Worm (Caenorhabditis elegans): ENCODE results near the gene hal-2.
A peak's percentile ranks its signal among the peaks of the same experiment; 100 is the strongest.

hal-2 gene

DNA sequence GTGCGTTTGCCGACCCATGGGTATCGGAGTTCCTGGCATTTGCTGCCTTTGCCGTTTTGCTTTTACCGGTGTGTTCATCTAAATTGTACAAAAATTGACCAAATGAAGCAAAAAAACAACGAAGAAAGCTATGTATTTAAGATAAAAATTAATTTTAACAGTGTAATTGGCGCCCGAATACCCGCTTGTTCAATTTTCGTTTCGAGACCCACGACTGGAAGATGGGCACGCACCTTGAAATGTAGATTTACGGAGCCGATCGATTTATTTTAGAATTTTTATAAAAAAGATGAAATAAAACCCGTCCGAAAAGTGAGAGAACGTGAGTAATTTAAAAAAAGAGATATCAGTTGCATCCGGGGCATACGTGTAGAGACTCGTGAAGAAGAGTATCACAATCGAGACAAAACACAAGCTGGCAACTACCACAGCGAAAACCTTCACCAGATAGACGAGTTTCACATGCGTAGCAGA is at the start of gene hal-2:
Gene hal-2 (minus strand): TSS at position 424 of the 474 bp plus-strand sequence.
- TF ChIP-seq W03F9.2 (tag; optimal IDR thresholded peaks at IDR 0.05): no peak
- no peak for TF ChIP-seq him-1 (tag; optimal IDR thresholded peaks at IDR 0.05)
- TF ChIP-seq dao-5 (tag; optimal IDR thresholded peaks at IDR 0.05): no peak

DNA sequence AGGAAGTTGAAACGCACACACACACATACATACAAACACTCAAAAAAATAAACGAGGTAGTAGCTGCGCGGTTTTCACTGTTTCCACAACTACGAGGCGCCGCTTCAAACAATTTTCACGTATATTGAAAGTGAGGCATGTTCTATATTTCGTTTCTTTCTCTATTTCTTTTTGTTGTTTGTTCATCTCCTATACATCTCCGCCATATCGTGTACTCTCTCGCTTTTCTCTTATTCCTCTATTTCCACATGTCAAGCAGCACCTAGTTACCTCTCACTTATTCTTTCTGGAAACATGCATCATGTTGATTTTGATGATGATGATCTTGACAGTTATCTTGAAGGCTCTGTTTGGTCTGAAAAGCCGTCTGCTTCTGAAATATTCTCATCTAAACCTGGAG is 48.0 kb upstream of the hal-2 start, which contains the start of gene ZK1128.7:
Gene ZK1128.7 (plus strand): TSS at position 229 of the 400 bp plus-strand sequence.
- TF ChIP-seq W03F9.2 (tag; optimal IDR thresholded peaks at IDR 0.05) (no peak), dao-5 (tag; optimal IDR thresholded peaks at IDR 0.05) (no peak), him-1 (tag; optimal IDR thresholded peaks at IDR 0.05) (no peak)

DNA sequence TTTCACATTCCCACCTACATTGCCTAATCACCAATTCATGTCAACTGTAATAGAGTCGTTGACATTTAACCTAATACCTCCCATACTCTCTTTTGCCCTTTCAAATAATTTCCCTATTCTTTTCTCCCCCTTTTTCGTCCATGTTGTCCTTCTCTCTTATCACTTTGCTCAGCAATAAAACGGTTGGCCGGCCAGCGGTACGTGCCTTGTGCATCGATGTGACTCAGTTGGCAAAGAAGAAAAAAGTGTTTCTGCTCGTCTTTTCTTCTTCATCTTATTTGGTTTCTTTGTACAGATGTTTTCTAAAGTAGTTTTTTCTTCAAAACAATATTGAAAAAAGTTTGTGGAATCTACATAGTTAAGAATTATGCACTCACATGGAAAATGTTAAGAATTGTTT is 45.8 kb upstream of the hal-2 start:
- no peak for TF ChIP-seq W03F9.2 (tag; optimal IDR thresholded peaks at IDR 0.05)
- no peak for TF ChIP-seq dao-5 (tag; optimal IDR thresholded peaks at IDR 0.05)
- TF ChIP-seq him-1 (tag; optimal IDR thresholded peaks at IDR 0.05): no peak

DNA sequence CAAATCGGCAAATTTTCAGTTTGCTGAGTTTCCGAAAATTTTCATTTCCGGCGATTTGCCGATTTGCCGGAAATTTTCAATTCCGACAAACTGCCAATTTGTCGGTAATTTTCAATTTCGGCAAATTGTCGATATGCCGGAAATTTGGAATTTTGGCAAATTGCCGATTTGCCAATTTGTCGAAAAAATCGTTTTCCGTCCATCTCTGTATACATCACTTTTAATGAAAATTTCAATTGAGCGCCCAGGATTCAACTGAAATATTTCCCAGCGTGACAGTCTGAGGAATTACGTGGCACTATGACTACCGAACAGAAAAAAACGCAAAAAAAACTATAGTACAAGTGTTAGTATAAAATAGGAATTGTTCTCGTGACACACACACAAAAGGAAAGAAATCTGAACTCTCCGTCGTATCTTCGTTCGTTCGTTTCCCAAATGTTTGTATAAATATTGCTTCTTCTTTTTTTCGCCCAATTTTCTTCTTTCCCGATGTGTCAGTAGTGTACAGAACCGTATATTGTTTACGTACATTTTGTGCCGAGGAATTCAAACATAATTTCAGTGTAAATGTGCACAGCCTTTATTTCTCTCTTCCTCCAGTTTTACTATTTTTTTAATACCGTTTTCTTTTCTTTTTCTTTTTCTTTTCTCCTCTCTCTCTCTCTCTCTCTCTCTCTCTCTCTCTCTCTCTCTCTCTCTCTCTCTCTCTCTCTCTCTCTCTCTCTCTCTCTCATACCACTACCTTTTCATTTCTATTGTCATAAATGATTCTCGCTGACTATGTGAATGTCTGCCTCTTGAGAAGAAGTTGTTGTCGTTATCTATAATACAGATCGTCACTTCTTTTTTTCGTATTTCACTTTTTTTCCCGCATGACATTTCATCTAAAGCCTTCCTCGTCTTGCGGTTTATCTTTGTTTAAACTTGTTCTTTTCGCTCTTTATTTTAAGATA is 44.0 kb upstream of the hal-2 start:
- no peak for TF ChIP-seq W03F9.2 (tag; optimal IDR thresholded peaks at IDR 0.05)
- TF ChIP-seq dao-5 (tag; optimal IDR thresholded peaks at IDR 0.05): no peak
- no peak for TF ChIP-seq him-1 (tag; optimal IDR thresholded peaks at IDR 0.05)

DNA sequence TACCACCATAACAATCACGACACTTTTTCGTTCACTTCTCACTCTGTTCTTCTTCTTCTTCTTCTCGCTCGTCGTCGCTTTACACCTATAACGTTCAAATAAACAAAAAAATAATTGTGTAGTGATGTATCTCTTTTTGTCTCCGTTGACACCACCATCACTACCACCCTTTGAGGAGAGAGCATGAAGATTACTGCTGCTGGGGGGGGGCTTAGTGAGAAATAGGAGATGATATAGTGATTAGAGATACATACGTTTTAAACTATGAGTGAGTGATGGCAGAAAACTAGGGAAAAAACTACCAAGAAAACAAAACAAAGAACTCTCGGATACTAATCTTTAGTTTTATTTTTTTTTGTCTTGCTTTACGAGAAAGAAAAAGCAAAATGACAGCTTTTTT is 37.6 kb upstream of the hal-2 start:
- no peak for TF ChIP-seq W03F9.2 (tag; optimal IDR thresholded peaks at IDR 0.05)
- TF ChIP-seq him-1 (tag; optimal IDR thresholded peaks at IDR 0.05): no peak

DNA sequence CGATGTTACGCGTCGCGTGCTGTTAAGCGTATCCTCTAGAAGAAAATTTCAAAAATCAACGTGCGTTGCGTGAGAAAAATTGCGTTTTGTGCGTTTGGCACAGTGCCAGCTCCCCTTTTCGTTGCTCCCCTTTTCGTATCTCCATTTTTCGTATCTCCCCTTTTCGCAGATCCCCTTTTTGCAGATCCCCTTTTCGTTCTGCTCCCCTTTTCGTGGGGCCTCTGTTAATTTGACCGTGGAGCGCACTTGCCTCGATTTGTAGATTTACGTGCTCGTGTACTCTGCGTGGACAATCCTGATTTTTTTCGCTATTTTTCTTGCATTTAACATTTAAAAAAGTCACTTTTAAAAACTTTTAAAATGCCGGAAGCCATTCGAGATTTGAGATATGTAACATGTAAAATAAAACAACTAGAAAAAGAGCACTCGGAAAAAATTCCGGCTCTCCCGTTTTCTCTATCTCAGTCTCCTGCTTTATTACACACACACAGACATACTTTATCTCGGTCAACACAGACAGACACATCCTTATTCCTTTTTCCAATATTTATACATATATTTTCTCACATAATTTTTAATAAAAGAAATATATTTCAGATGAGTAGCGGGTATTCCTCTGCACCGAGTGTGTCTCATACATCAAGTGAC is 35.0 kb upstream of the hal-2 start, which contains the start of gene ttll-4:
Gene ttll-4 (plus strand): TSS at position 598 of the 648 bp plus-strand sequence.
- no peak for TF ChIP-seq dao-5 (tag; optimal IDR thresholded peaks at IDR 0.05)
- peak; percentile 38 for TF ChIP-seq him-1 (tag; optimal IDR thresholded peaks at IDR 0.05)
- TF ChIP-seq W03F9.2 (tag; optimal IDR thresholded peaks at IDR 0.05): no peak

DNA sequence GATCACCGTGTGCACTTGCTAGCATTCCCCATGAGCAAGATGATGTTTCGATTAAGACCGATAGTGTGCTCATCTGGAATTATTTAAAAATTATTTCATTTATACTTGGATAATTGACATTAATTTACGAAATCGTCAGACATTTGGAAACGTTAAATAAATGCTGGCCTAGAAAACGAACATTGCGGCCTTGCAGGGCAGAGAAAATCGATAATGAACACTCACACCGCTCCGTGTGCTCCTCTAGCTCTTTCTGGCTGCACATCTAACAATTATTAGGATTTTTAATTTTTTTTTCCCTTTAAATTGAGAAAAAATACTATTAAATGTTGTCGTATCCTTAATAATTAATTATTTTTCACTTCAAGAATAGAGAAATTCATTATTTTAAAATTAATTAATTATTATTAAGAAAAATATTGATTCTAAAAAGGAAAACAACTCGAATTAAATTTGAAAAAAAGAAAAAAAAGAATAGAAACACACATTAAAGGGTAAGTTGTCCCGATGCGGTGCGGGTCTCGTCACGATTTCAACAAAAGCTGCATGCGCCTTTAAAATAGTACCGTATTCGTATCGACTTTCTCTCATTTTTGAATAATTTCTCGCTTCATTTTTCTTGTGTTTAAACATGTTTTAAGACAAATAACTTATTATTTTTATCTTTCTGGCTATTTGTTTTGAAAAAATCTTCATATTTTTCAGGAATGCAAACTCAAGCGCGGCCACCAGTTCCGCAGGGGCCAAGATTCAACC is 31.5 kb upstream of the hal-2 start, which contains the start of the genes gtf-2H3 and ham-3:
Gene gtf-2H3 (minus strand): TSS at position 73 of the 756 bp plus-strand sequence.
Gene ham-3 (plus strand): TSS at position 706 of the 756 bp plus-strand sequence.
- peak; percentile 24 for TF ChIP-seq W03F9.2 (tag; optimal IDR thresholded peaks at IDR 0.05)
- no peak for TF ChIP-seq dao-5 (tag; optimal IDR thresholded peaks at IDR 0.05)

DNA sequence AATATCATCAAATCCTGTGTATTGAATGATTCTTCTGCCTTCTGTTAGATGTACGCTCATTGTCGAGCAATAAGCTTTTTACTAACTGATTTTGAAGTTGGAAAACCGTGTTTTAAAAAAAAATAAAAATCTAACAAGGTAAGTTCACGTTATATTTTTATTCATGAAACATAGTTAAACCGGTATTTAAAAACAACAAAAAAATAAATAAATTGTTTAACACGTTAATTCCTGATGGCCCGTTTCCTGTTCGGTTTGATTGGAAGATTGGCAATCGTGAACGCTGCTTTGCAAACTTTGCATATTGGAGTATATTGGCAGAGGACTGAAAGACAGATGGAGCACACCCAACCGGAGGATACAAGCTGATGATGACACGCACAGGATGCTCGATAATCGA is 30.1 kb upstream of the hal-2 start, which contains the start of gene ZK1128.3:
Gene ZK1128.3 (minus strand): TSS at position 101 of the 400 bp plus-strand sequence.
- TF ChIP-seq W03F9.2 (tag; optimal IDR thresholded peaks at IDR 0.05) (no peak), him-1 (tag; optimal IDR thresholded peaks at IDR 0.05) (no peak), dao-5 (tag; optimal IDR thresholded peaks at IDR 0.05) (no peak)

DNA sequence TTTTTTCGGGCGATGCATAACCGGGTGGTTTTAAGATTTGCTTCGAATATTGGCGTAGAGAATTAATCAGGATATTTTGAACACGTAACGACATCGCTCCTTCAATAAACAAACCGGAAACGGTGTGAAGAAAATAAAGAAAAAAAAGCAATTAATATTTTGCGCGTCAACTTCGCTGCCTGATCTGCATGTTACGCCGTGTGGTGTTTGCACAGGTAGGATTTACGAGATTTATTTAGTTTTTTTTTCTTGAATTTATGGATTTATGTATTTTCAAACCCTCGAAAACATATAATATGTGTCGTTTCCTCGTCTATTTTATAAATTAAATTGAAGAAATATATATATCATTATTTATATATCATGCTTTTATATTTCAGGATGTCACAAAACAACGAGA is 25.9 kb upstream of the hal-2 start, which contains the start of the genes ZK1128.1 and mett-10:
Gene ZK1128.1 (minus strand): TSS at position 99 of the 400 bp plus-strand sequence.
Gene mett-10 (plus strand): TSS at position 375 of the 400 bp plus-strand sequence.
- TF ChIP-seq W03F9.2 (tag; optimal IDR thresholded peaks at IDR 0.05): no peak
- TF ChIP-seq him-1 (tag; optimal IDR thresholded peaks at IDR 0.05): no peak
- TF ChIP-seq dao-5 (tag; optimal IDR thresholded peaks at IDR 0.05): no peak

DNA sequence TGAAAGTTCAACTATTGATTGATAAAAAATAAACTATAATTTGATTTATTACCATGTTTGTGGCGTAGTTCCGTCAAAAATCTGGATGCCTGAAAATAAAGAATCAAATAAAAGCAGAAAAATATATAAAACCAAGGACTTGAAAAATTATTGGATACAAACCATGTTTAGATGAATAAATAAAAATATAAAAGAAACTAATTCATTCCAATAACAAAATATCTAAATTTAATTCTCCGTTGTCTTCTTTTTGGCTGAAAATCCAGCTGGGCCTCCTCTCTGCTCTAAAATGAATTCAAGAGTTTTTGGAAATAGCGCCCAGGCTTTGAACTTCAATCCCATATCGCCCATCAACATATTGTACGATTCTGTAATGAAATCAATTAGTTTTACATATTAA is 24.2 kb upstream of the hal-2 start, which contains the start of gene vps-29:
Gene vps-29 (minus strand): TSS at position 101 of the 400 bp plus-strand sequence.
- TF ChIP-seq W03F9.2 (tag; optimal IDR thresholded peaks at IDR 0.05): no peak
- no peak for TF ChIP-seq him-1 (tag; optimal IDR thresholded peaks at IDR 0.05)
- no peak for TF ChIP-seq dao-5 (tag; optimal IDR thresholded peaks at IDR 0.05)

DNA sequence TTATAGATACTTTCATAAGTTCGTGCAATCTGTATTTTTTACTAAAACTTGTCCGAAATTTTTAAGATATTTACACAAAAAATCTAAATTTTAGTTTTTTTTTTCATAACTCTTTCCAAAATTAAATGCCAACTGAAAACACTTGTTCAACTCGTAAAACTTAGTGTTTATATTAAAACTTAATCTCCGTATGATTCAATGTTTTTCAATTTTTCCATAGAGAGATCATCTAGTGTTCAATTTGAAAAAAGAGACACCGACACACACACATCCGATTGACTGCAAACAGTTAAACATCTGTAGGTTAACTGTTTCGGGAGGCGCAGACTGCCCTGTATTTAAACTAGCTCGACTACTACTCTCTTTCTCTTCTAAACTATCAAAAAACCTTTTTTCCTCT is 20.3 kb upstream of the hal-2 start, which contains the start of gene T16H12.9:
Gene T16H12.9 (plus strand): TSS at position 301 of the 400 bp plus-strand sequence.
- no peak for TF ChIP-seq him-1 (tag; optimal IDR thresholded peaks at IDR 0.05)
- no peak for TF ChIP-seq W03F9.2 (tag; optimal IDR thresholded peaks at IDR 0.05)
- TF ChIP-seq dao-5 (tag; optimal IDR thresholded peaks at IDR 0.05): no peak

DNA sequence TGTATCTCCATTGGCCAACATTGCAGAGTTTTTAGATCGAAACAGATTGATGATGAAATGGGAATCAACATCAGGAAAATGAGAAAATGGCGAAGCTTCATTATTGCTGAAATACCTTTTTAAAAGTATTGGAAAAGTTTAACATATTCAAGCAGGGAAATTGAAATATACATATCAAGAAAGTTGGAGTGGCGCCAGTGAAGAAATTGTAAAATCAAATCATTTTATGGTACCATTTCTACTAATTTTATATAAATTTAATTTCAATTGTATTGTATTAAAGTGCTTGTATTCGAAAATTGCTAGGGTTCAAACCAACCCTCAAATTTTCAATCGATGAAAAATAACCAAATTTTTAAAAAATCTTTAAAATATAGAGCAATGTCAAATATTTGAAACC is 17.7 kb upstream of the hal-2 start, which contains the start of gene srt-55:
Gene srt-55 (minus strand): TSS at position 101 of the 400 bp plus-strand sequence.
- TF ChIP-seq W03F9.2 (tag; optimal IDR thresholded peaks at IDR 0.05) (no peak), him-1 (tag; optimal IDR thresholded peaks at IDR 0.05) (no peak), dao-5 (tag; optimal IDR thresholded peaks at IDR 0.05) (no peak)
